Worm (Caenorhabditis elegans) whole organism, mixed stage, embryonic: Measurements from ENCODE around the gene daf-41.

Experiments used
- M03D4.4 ChIP-seq: sonication (generic microtip); optimal IDR thresholded peaks from 2 replicates; lab custom pipeline; 2017; ENCODE audit warnings: mild to moderate bottlenecking, missing genetic modification characterization, missing compliant biosample characterization
- bed-3 ChIP-seq: fragments of 200-800 bp; sonication (Bioruptor generic); optimal IDR thresholded peaks from 3 replicates; lab custom pipeline; 2018; ENCODE audit warnings: mild to moderate bottlenecking, missing genetic modification characterization, moderate library complexity, missing compliant biosample characterization
- ceh-39 ChIP-seq: fragments of 150-350 bp; optimal IDR thresholded peaks from 2 replicates; lab custom pipeline; 2014; ENCODE audit warnings: missing biosample characterization, missing genetic modification characterization
- ceh-43 ChIP-seq: fragments of 200-800 bp; sonication (Bioruptor generic); optimal IDR thresholded peaks from 2 replicates; lab custom pipeline; 2018; ENCODE audit warnings: mild to moderate bottlenecking, missing genetic modification characterization, moderate library complexity, missing compliant biosample characterization
- ceh-83 ChIP-seq: fragments of 200-800 bp; sonication (Bioruptor generic); optimal IDR thresholded peaks from 2 replicates; lab custom pipeline; 2018; ENCODE audit warnings: mild to moderate bottlenecking, missing genetic modification characterization, missing compliant biosample characterization
- ces-1 ChIP-seq: fragments of 150-350 bp; optimal IDR thresholded peaks from 2 replicates; lab custom pipeline; 2014; ENCODE audit warnings: missing biosample characterization, missing genetic modification reagents, missing genetic modification characterization
- cnd-1 ChIP-seq: fragments of 200-800 bp; sonication (Bioruptor generic); optimal IDR thresholded peaks from 2 replicates; lab custom pipeline; 2018; ENCODE audit warnings: mild to moderate bottlenecking, missing genetic modification characterization, missing compliant biosample characterization
- drap-1 ChIP-seq: fragments of 200-800 bp; sonication (Bioruptor generic); optimal IDR thresholded peaks from 3 replicates; lab custom pipeline; 2018; ENCODE audit warnings: mild to moderate bottlenecking, missing genetic modification characterization, missing compliant biosample characterization
- elt-1 ChIP-seq: sonication (generic microtip); optimal IDR thresholded peaks from 2 replicates; lab custom pipeline; 2017; ENCODE audit warnings: missing genetic modification characterization, mild to moderate bottlenecking, missing compliant biosample characterization, antibody characterized with exemption, moderate library complexity, borderline replicate concordance; ENCODE audit not compliant: insufficient read depth
- elt-3 ChIP-seq: fragments of 150-350 bp; optimal IDR thresholded peaks from 2 replicates; lab custom pipeline; 2014; ENCODE audit warnings: missing biosample characterization, missing genetic modification characterization
- flh-1 ChIP-seq: fragments of 200-800 bp; sonication (Bioruptor generic); optimal IDR thresholded peaks from 2 replicates; lab custom pipeline; 2018; ENCODE audit warnings: mild to moderate bottlenecking, missing genetic modification characterization, moderate library complexity, missing compliant biosample characterization
- ham-2 ChIP-seq: fragments of 200-800 bp; sonication (Bioruptor generic); optimal IDR thresholded peaks from 2 replicates; lab custom pipeline; 2018; ENCODE audit warnings: mild to moderate bottlenecking, missing genetic modification characterization, missing compliant biosample characterization
- hlh-1 ChIP-seq: fragments of 150-350 bp; optimal IDR thresholded peaks from 2 replicates; lab custom pipeline; 2014; ENCODE audit warnings: missing biosample characterization, missing genetic modification reagents, missing genetic modification characterization
- lin-13 ChIP-seq: fragments of 150-350 bp; optimal IDR thresholded peaks from 2 replicates; lab custom pipeline; 2014; ENCODE audit warnings: missing biosample characterization, missing genetic modification characterization
- lin-32 ChIP-seq: fragments of 200-800 bp; sonication (Bioruptor generic); optimal IDR thresholded peaks from 2 replicates; lab custom pipeline; 2018; ENCODE audit warnings: mild to moderate bottlenecking, missing genetic modification characterization, missing compliant biosample characterization
- lsy-2 ChIP-seq: fragments of 150-350 bp; optimal IDR thresholded peaks from 2 replicates; lab custom pipeline; 2014; ENCODE audit warnings: missing biosample characterization, missing genetic modification characterization
- mep-1 ChIP-seq: fragments of 150-350 bp; optimal IDR thresholded peaks from 2 replicates; lab custom pipeline; 2017; ENCODE audit warnings: missing biosample characterization, missing genetic modification reagents, missing genetic modification characterization, inconsistent platforms
- mls-2 ChIP-seq: sonication (generic microtip); optimal IDR thresholded peaks from 2 replicates; lab custom pipeline; 2016; ENCODE audit warnings: mild to moderate bottlenecking, missing genetic modification characterization, moderate library complexity, missing compliant biosample characterization
- nhr-12 ChIP-seq: fragments of 150-350 bp; optimal IDR thresholded peaks from 2 replicates; lab custom pipeline; 2014; ENCODE audit warnings: missing biosample characterization, missing genetic modification characterization
- nhr-2 ChIP-seq: fragments of 150-350 bp; optimal IDR thresholded peaks from 2 replicates; lab custom pipeline; 2014; ENCODE audit warnings: missing biosample characterization, missing genetic modification characterization
- nhr-237 ChIP-seq: fragments of 150-350 bp; optimal IDR thresholded peaks from 2 replicates; lab custom pipeline; 2014; ENCODE audit warnings: missing biosample characterization, missing genetic modification characterization
- nhr-28 ChIP-seq: fragments of 150-350 bp; optimal IDR thresholded peaks from 2 replicates; lab custom pipeline; 2014; ENCODE audit warnings: missing biosample characterization, missing genetic modification characterization
- nhr-76 ChIP-seq: sonication (generic microtip); optimal IDR thresholded peaks from 2 replicates; lab custom pipeline; 2017; ENCODE audit warnings: missing biosample characterization, missing genetic modification characterization
- pha-4 ChIP-seq: fragments of 150-350 bp; optimal IDR thresholded peaks from 2 replicates; lab custom pipeline; 2018; ENCODE audit warnings: missing biosample characterization, missing genetic modification reagents, missing genetic modification characterization
- sem-2 ChIP-seq: fragments of 200-800 bp; sonication (Bioruptor generic); optimal IDR thresholded peaks from 2 replicates; lab custom pipeline; 2018; ENCODE audit warnings: mild to moderate bottlenecking, missing genetic modification characterization, missing compliant biosample characterization
- snpc-4 ChIP-seq: fragments of 150-350 bp; optimal IDR thresholded peaks from 2 replicates; lab custom pipeline; 2014; ENCODE audit warnings: missing biosample characterization, missing genetic modification characterization
- sptf-1 ChIP-seq: sonication (generic microtip); optimal IDR thresholded peaks from 2 replicates; lab custom pipeline; 2017; ENCODE audit warnings: mild to moderate bottlenecking, missing genetic modification characterization, moderate library complexity, missing compliant biosample characterization
- tbx-8 ChIP-seq: fragments of 200-800 bp; sonication (Bioruptor generic); optimal IDR thresholded peaks from 2 replicates; lab custom pipeline; 2018; ENCODE audit warnings: mild to moderate bottlenecking, missing genetic modification characterization, moderate library complexity, missing compliant biosample characterization
- unc-39 ChIP-seq: fragments of 150-350 bp; optimal IDR thresholded peaks from 2 replicates; lab custom pipeline; 2014; ENCODE audit warnings: missing biosample characterization, missing genetic modification characterization
- unc-62 ChIP-seq: fragments of 150-350 bp; optimal IDR thresholded peaks from 2 replicates; lab custom pipeline; 2014; ENCODE audit warnings: missing biosample characterization, missing genetic modification reagents, missing genetic modification characterization
- zip-8 ChIP-seq: fragments of 150-350 bp; optimal IDR thresholded peaks from 2 replicates; lab custom pipeline; 2014; ENCODE audit warnings: missing biosample characterization, missing genetic modification characterization
- ztf-11 ChIP-seq: fragments of 150-350 bp; optimal IDR thresholded peaks from 2 replicates; lab custom pipeline; 2014; ENCODE audit warnings: missing biosample characterization, missing genetic modification characterization

Gene daf-41

DNA sequence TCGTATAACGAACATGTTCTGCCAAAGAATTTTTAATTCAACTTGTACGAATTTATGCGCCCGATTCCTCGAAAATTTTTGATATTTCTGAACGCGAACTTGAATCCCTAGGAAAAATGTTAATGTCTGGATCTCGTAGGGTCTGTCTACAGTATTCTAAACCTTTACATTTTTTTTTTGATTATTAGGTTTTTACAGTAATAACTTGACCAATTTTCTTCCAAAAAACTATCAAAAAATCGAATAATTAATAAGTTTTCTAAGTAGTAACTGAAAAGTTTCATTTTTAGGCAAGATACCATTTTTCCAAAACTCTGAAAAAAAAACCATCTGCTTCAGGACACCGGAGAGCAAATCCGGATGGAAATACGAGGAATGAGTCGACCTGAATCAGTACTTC, 19.7 kb upstream of the daf-41 start:
- no peak for TF ChIP-seq unc-62 (GFP tag; lab: Kevin White, UChicago)
- no peak for TF ChIP-seq sem-2 (GFP tag; lab: Kevin White, UChicago)
- no peak for TF ChIP-seq nhr-12
- TF ChIP-seq snpc-4 (tag; lab: Kevin White, UChicago) = no peak
- no peak for TF ChIP-seq elt-1 (tag; lab: Kevin White, UChicago)
- TF ChIP-seq ztf-11 (tag; lab: Kevin White, UChicago) = no peak
- TF ChIP-seq nhr-28 (tag; lab: Kevin White, UChicago) = no peak
- no peak for TF ChIP-seq drap-1
- no peak for TF ChIP-seq elt-3

DNA sequence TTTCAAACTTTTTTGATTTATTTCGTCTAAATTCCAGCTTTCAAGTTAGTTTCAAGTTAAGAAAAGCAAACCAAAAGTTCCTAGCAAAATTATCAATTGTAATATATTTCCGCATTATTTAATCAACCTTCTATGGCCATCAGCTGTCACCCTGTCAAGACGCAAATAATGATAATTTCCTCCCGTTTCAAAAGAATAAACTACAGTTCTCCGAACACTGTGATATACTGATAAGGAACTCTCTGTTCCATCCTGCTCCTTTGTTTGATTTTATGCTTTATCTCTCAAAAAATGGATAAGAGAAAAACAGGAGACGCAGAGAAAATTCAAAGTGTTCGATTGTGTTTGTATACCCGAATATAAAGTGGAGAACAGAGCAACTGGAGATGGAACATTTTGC, 16.7 kb upstream of the daf-41 start:
- TF ChIP-seq lin-32 (GFP tag; lab: Kevin White, UChicago) (no peak), mls-2 (no peak)
- TF ChIP-seq, all 35 proteins: peak for 0

DNA sequence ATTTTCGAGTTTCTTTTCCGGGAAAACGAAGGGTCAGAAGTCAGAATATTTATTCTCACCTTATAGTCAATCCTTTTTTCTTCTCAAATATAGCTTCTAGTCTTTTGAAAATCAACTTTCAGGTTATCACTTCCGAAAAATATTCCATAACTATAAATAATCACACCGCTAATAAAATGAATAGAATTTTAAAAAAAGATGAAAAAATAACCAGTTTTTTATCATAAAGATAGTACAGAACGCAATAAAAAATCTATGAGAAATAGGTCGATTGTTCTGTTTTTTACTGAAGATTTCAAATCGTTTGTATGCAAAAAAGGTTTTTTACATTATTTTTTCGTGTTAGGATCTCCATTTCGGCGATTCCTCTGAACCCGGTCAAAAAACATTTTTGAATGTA, 15.7 kb upstream of the daf-41 start:
- TF ChIP-seq zip-8 (no peak), pha-4 (tag; lab: Kevin White, UChicago) (no peak), cnd-1 (tag; lab: Kevin White, UChicago) (no peak), elt-3 (no peak), hlh-1 (tag; lab: Kevin White, UChicago) (no peak), tbx-8 (no peak), ham-2 (GFP tag; lab: Kevin White, UChicago) (no peak), lin-32 (GFP tag; lab: Kevin White, UChicago) (no peak), lin-13 (no peak), ztf-11 (tag; lab: Kevin White, UChicago) (no peak)

- TF ChIP-seq ceh-39 (tag; lab: Kevin White, UChicago) (no peak), lin-32 (GFP tag; lab: Kevin White, UChicago) (no peak), lin-13 (no peak), ceh-43 (no peak), hlh-1 (tag; lab: Kevin White, UChicago) (no peak), nhr-2 (tag; lab: Kevin White, UChicago) (no peak), zip-8 (no peak), bed-3 (GFP tag; lab: Kevin White, UChicago) (no peak), drap-1 (no peak), lsy-2 (no peak), nhr-12 (no peak), M03D4.4 (tag; lab: Kevin White, UChicago) (no peak), unc-62 (GFP tag; lab: Kevin White, UChicago) (no peak), ztf-11 (tag; lab: Kevin White, UChicago) (no peak), tbx-8 (no peak), mep-1 (tag; lab: Kevin White, UChicago) (no peak), sem-2 (GFP tag; lab: Kevin White, UChicago) (no peak), unc-39 (tag; lab: Kevin White, UChicago) (no peak), nhr-76 (tag; lab: Kevin White, UChicago) (no peak), flh-1 (no peak)
Observed at ce11 chrIII:5287877-5288276, 13.3 kb upstream of the daf-41 start, which contains the start of gene T15B12.1. TSS of gene T15B12.1 (plus strand) at chrIII:5288177.

DNA sequence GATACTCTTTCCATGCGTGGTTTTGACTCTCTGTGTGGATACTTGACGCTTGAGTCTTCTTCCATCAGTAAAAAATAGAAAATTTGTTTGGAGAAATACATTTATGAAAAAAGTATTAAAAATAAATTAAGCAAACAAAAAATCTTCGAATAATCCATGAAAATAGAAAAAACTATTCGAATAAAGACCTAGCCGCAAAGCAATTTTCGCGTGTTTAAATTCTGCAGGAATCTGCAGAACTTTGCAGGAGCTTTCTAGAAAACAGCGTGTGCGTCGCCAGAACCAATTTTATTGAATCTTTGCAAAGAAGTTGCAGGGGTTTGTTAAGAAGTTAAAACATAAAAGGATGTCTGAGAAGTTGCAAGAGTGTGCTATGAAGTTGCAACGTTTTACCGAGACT, 11.6 kb upstream of the daf-41 start, which contains the start of gene ZC395.11:
Gene ZC395.11 (minus strand): TSS at position 101 of the 400 bp plus-strand sequence.
- TF ChIP-seq elt-3 = no peak
- TF ChIP-seq nhr-28 (tag; lab: Kevin White, UChicago) = no peak
- TF ChIP-seq flh-1 = no peak
- no peak for TF ChIP-seq sptf-1
- no peak for TF ChIP-seq bed-3 (GFP tag; lab: Kevin White, UChicago)
- no peak for TF ChIP-seq cnd-1 (tag; lab: Kevin White, UChicago)
- no peak for TF ChIP-seq ham-2 (GFP tag; lab: Kevin White, UChicago)
- TF ChIP-seq nhr-2 (tag; lab: Kevin White, UChicago) = no peak
- TF ChIP-seq drap-1 = no peak
- TF ChIP-seq zip-8 = no peak

ce11 chrIII:5285484-5285883, 10.9 kb upstream of the daf-41 start:
- TF ChIP-seq lin-13 = no peak
- TF ChIP-seq flh-1 = no peak
- no peak for TF ChIP-seq snpc-4 (tag; lab: Kevin White, UChicago)
- TF ChIP-seq lsy-2 = no peak
- TF ChIP-seq nhr-237 (tag; lab: Kevin White, UChicago) = no peak
- TF ChIP-seq ztf-11 (tag; lab: Kevin White, UChicago) = no peak
- no peak for TF ChIP-seq pha-4 (tag; lab: Kevin White, UChicago)
- TF ChIP-seq ceh-43 = no peak
- no peak for TF ChIP-seq ceh-39 (tag; lab: Kevin White, UChicago)
- TF ChIP-seq elt-3 = no peak
- no peak for TF ChIP-seq drap-1
- no peak for TF ChIP-seq ham-2 (GFP tag; lab: Kevin White, UChicago)
- no peak for TF ChIP-seq hlh-1 (tag; lab: Kevin White, UChicago)
- no peak for TF ChIP-seq mep-1 (tag; lab: Kevin White, UChicago)
- TF ChIP-seq nhr-76 (tag; lab: Kevin White, UChicago) = no peak
- TF ChIP-seq nhr-12 = no peak
- no peak for TF ChIP-seq lin-32 (GFP tag; lab: Kevin White, UChicago)
- TF ChIP-seq ces-1 (GFP tag; lab: Kevin White, UChicago) = no peak
- no peak for TF ChIP-seq ceh-83 (GFP tag; lab: Kevin White, UChicago)
- TF ChIP-seq sem-2 (GFP tag; lab: Kevin White, UChicago) = no peak
- TF ChIP-seq, all 35 proteins: peak for 0
